Worm (Caenorhabditis elegans): ENCODE data around the gene K08D8.12.

DNA sequence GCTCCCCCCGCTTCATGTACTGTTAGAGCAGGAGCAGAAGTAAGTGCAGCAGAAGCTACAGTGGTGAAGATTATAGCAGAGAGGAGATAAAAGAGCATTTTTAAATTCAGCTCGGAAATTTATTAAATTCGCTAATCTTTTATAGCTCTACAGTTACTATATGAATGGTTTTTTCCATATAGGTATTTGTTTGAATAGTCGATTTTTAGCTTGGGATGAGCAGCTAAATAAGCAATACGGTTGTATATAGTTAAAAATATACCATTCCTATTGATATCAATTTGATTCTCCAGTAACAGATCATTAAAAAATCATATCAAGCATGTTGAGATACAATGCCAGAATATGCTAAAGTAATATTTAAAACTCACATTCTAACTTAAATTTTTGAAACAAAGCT is 33.4 kb downstream of the K08D8.12 start, which contains the start of gene srlf-5:
- TF ChIP-seq ZK546.5 (tag; optimal IDR thresholded peaks at IDR 0.05) (no peak), nhr-11 (tag; optimal IDR thresholded peaks at IDR 0.05) (no peak), nhr-77 (tag; optimal IDR thresholded peaks at IDR 0.05) (no peak), ama-1 (optimal IDR thresholded peaks at IDR 0.05) (no peak), unc-62 (GFP tag; optimal IDR thresholded peaks at IDR 0.05) (no peak), jun-1 (tag; optimal IDR thresholded peaks at IDR 0.05) (no peak), ceh-28 (tag; optimal IDR thresholded peaks at IDR 0.05) (no peak), fos-1 (tag; optimal IDR thresholded peaks at IDR 0.05) (no peak), R02D3.7 (tag; optimal IDR thresholded peaks at IDR 0.05) (no peak), fkh-2 (tag; optimal IDR thresholded peaks at IDR 0.05) (no peak)
